Fruit fly (Drosophila melanogaster) whole organism, adult: ENCODE data around the gene CG3534.
A peak's percentile ranks its signal among the peaks of the same experiment; 100 is the strongest.

ENCODE experiments used
- CG12768 ChIP-seq: fragments of 200-800 bp; sonication (Bioruptor generic); optimal IDR thresholded peaks from 2 replicates; lab custom pipeline; 2017; ENCODE audit warnings: missing biosample characterization, missing genetic modification characterization, mild to moderate bottlenecking, moderate library complexity, missing genetic modification reagents
- CG14711 ChIP-seq: fragments of 200-800 bp; sonication (Bioruptor generic); optimal IDR thresholded peaks from 2 replicates; lab custom pipeline; 2018; ENCODE audit warnings: missing biosample characterization, mild to moderate bottlenecking, missing genetic modification characterization, moderate library complexity
- CG1620 ChIP-seq: fragments of 200-800 bp; sonication (Bioruptor generic); optimal IDR thresholded peaks from 2 replicates; lab custom pipeline; 2016; ENCODE audit warnings: missing biosample characterization, missing genetic modification characterization
- CG5204 ChIP-seq: fragments of 200-800 bp; sonication (Bioruptor generic); optimal IDR thresholded peaks from 2 replicates; lab custom pipeline; 2016; ENCODE audit warnings: missing biosample characterization, missing genetic modification characterization
- CG7045 ChIP-seq: fragments of 200-800 bp; sonication (Bioruptor generic); optimal IDR thresholded peaks from 2 replicates; lab custom pipeline; 2017; ENCODE audit warnings: missing biosample characterization, mild to moderate bottlenecking, missing genetic modification characterization
- Clk ChIP-seq: fragments of 200-800 bp; sonication (Bioruptor generic); optimal IDR thresholded peaks from 2 replicates; lab custom pipeline; 2017; ENCODE audit warnings: missing biosample characterization, missing genetic modification characterization
- Mnt ChIP-seq: fragments of 200-800 bp; sonication (Bioruptor generic); optimal IDR thresholded peaks from 2 replicates; lab custom pipeline; 2016; ENCODE audit warnings: missing biosample characterization, mild to moderate bottlenecking, missing genetic modification characterization
- cnc ChIP-seq, 2 experiments: fragments of >200 bp; optimal IDR thresholded peaks; 2 replicates each; lab custom pipeline; 2017
- tj ChIP-seq: fragments of 200-800 bp; sonication (Bioruptor generic); optimal IDR thresholded peaks from 3 replicates; lab custom pipeline; 2017; ENCODE audit warnings: missing biosample characterization, mild to moderate bottlenecking, missing genetic modification characterization, moderate library complexity

dm6 chr3R:17018902-17019527 lies 22.8 kb downstream of the CG3534 start:
- TF ChIP-seq Clk (GFP tag; lab: Kevin White, UChicago) (no peak), CG14711 (tag; lab: Kevin White, UChicago) (no peak), CG5204 (peak; percentile 7), tj (GFP tag; lab: Kevin White, UChicago) (no peak), CG1620 (GFP tag; lab: Kevin White, UChicago) (no peak), CG7045 (GFP tag; lab: Kevin White, UChicago) (no peak), CG12768 (GFP tag; lab: Kevin White, UChicago) (no peak), Mnt (GFP tag; lab: Kevin White, UChicago) (no peak), cnc (optimal IDR thresholded peaks at IDR 0.05; lab: Kevin White, UChicago) (no peak)
